3 fruit fly cellular contexts compared by ENCODE assay signal in genomic region chr3L:13863365-13863775, dm6.
A peak's percentile ranks its signal among the peaks of the same experiment; 100 is the strongest.
TF ChIP-seq lines count a peak whose summit lies in the region.

No protein-coding gene starts in this region.

- TF ChIP-seq CTCF in whole organism, embryonic (GFP tag; optimal IDR thresholded peaks at IDR 0.05; lab: Kevin White, UChicago) = no peak

TF ChIP-seq in whole organism, embryonic, 481 proteins besides CTCF, POLR2A, EP300 and RAD21 (continues in another document):
- no peak for TF ChIP-seq Blimp-1 (GFP tag; optimal IDR thresholded peaks at IDR 0.05; lab: Kevin White, UChicago)
- TF ChIP-seq CG18764 (GFP tag; optimal IDR thresholded peaks at IDR 0.05; lab: Kevin White, UChicago) = no peak
- TF ChIP-seq stc (GFP tag; IDR thresholded peaks at IDR 0.05; lab: Robert Waterston, UW) = no peak
- TF ChIP-seq wdn (GFP tag; IDR thresholded peaks at IDR 0.05; lab: Robert Waterston, UW) = 0 out of 2 replicates have a peak, but pooled peaks have one; percentile 21
- TF ChIP-seq CG18599 (GFP tag; optimal IDR thresholded peaks at IDR 0.05; lab: Kevin White, UChicago) = peak; percentile 8
- 0 out of 3 replicates have a peak, but pooled peaks have one; percentile 62 for TF ChIP-seq CG2199 (GFP tag; IDR thresholded peaks at IDR 0.05; lab: Robert Waterston, UW)
- TF ChIP-seq CG7987 (GFP tag; optimal IDR thresholded peaks at IDR 0.05; lab: Kevin White, UChicago) = peak; percentile 93
- TF ChIP-seq HHEX (GFP tag; optimal IDR thresholded peaks at IDR 0.05; lab: Kevin White, UChicago) = no peak
- no peak for TF ChIP-seq CG10979 (tag; optimal IDR thresholded peaks at IDR 0.05; lab: Kevin White, UChicago)
- TF ChIP-seq cg (GFP tag; optimal IDR thresholded peaks at IDR 0.05; lab: Kevin White, UChicago) = no peak
- no peak for TF ChIP-seq CG13775 (GFP tag; optimal IDR thresholded peaks at IDR 0.05; lab: Kevin White, UChicago)
- no peak for TF ChIP-seq sc (optimal IDR thresholded peaks at IDR 0.05; lab: Kevin White, UChicago)
- peak; percentile 8 for TF ChIP-seq sc (GFP tag; optimal IDR thresholded peaks at IDR 0.05; lab: Kevin White, UChicago)
- peak; percentile 78 for TF ChIP-seq grn (GFP tag; optimal IDR thresholded peaks at IDR 0.05; lab: Kevin White, UChicago)
- peak; percentile 39; the same call in 1 of the 2 replicates for TF ChIP-seq Bgb (GFP tag; IDR thresholded peaks at IDR 0.05; lab: Robert Waterston, UW; ENCODE audit: partially characterized antibody)
- TF ChIP-seq rib (GFP tag; IDR thresholded peaks at IDR 0.05; lab: Robert Waterston, UW) = peak; percentile 47; the same call in 1 of the 2 replicates
- peak; percentile 36; the same call in 1 of the 3 replicates for TF ChIP-seq so (GFP tag; IDR thresholded peaks at IDR 0.05; lab: Robert Waterston, UW)
- TF ChIP-seq Mrtf (GFP tag; IDR thresholded peaks at IDR 0.05; lab: Robert Waterston, UW) = no peak
- peak; percentile 85 for TF ChIP-seq kni (GFP tag; optimal IDR thresholded peaks at IDR 0.05; lab: Kevin White, UChicago)
- TF ChIP-seq pros (GFP tag; optimal IDR thresholded peaks at IDR 0.05; lab: Kevin White, UChicago) = peak; percentile 68
- TF ChIP-seq twi (tag; optimal IDR thresholded peaks at IDR 0.05; lab: Kevin White, UChicago) = peak; percentile 99
- TF ChIP-seq CG15696 (tag; optimal IDR thresholded peaks at IDR 0.05; lab: Kevin White, UChicago) = no peak
- no peak for TF ChIP-seq chm (GFP tag; IDR thresholded peaks at IDR 0.05; lab: Robert Waterston, UW)
- peak in 1 of 2 experiments; percentile 37 for TF ChIP-seq tll (GFP tag; optimal IDR thresholded peaks at IDR 0.05; lab: Kevin White, UChicago)
- peak; percentile 53 for TF ChIP-seq mirr (GFP tag; optimal IDR thresholded peaks at IDR 0.05; lab: Kevin White, UChicago)
- no peak for TF ChIP-seq Usf (GFP tag; optimal IDR thresholded peaks at IDR 0.05; lab: Kevin White, UChicago)
- peak; percentile 71 for TF ChIP-seq NFAT (GFP tag; IDR thresholded peaks at IDR 0.05; lab: Robert Waterston, UW)
- peak; percentile 98 for TF ChIP-seq CG15479 (GFP tag; optimal IDR thresholded peaks at IDR 0.05; lab: Kevin White, UChicago)
- TF ChIP-seq dmrt11E (tag; optimal IDR thresholded peaks at IDR 0.05; lab: Kevin White, UChicago) = peak; percentile 11
- TF ChIP-seq slbo (GFP tag; IDR thresholded peaks at IDR 0.05; lab: Robert Waterston, UW) = no peak

TF ChIP-seq in whole organism, prepupa, 60 proteins besides CTCF, POLR2A, EP300 and RAD21:
- TF ChIP-seq CG7368 (GFP tag; optimal IDR thresholded peaks at IDR 0.05; lab: Kevin White, UChicago) (no peak), fkh (GFP tag; optimal IDR thresholded peaks at IDR 0.05; lab: Kevin White, UChicago) (peak; percentile 75), Eip78C (GFP tag; lab: Kevin White, UChicago) (peak; percentile 28), Gug (GFP tag; IDR thresholded peaks at IDR 0.05; lab: Robert Waterston, UW) (no peak)

TF ChIP-seq in whole organism, pupa, 21 proteins besides CTCF, POLR2A, EP300 and RAD21:
- TF ChIP-seq rn (GFP tag; IDR thresholded peaks at IDR 0.05; lab: Robert Waterston, UW) = no peak
- no peak for TF ChIP-seq CG8301 (tag; optimal IDR thresholded peaks at IDR 0.05; lab: Kevin White, UChicago)
- peak; percentile 49; the same call in 2 of the 3 replicates for TF ChIP-seq CG4496 (GFP tag; IDR thresholded peaks at IDR 0.05; lab: Robert Waterston, UW)
- TF ChIP-seq CG17806 (tag; optimal IDR thresholded peaks at IDR 0.05; lab: Kevin White, UChicago) = no peak
- TF ChIP-seq gl (tag; optimal IDR thresholded peaks at IDR 0.05; lab: Kevin White, UChicago) = no peak
- TF ChIP-seq CG13204 (GFP tag; optimal IDR thresholded peaks at IDR 0.05; lab: Kevin White, UChicago) = no peak
- TF ChIP-seq Ets98B (GFP tag; IDR thresholded peaks at IDR 0.05; lab: Robert Waterston, UW) = no peak
